Worm (Caenorhabditis elegans): ENCODE measurements around the gene lgc-25.

lgc-25 gene

DNA sequence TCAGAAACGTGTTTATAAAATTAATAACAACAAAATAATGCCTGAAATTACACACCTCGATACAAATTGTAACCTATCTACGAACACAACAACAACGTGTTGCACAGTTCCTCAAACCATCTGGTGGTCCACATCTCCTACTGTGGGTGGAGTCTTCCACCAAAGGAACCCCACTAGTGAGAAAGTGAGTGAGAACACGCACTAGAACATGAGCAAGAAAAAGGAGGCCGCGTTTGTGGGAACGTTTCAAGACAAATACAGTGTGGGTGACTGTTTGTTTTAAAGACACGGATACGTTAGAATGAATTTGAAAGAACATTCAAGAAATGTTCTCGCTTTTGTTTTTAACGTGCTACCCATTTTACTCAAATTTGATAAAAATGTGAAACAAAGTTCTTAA, 24.9 kb upstream of the lgc-25 start, which contains the start of gene ceh-36 (continued):
- TF ChIP-seq aptf-2 (GFP tag; conservative IDR thresholded peaks at IDR 0.05) (no peak), F57A8.1 (GFP tag; optimal IDR thresholded peaks at IDR 0.05) (no peak)

ce11 chrX:14185631-14186030, 24.1 kb upstream of the lgc-25 start:
- TF ChIP-seq B0261.1 (tag; optimal IDR thresholded peaks at IDR 0.05) (no peak), rpc-1 (optimal IDR thresholded peaks at IDR 0.05) (no peak), rpc-1 (tag; optimal IDR thresholded peaks at IDR 0.05) (no peak), nhr-80 (tag; optimal IDR thresholded peaks at IDR 0.05) (no peak), xnd-1 (tag; optimal IDR thresholded peaks at IDR 0.05) (no peak), sea-2 (GFP tag; IDR thresholded peaks at IDR 0.05) (no peak), F23B12.7 (tag; optimal IDR thresholded peaks at IDR 0.05; ENCODE audit: insufficient read depth) (no peak), athp-1 (tag; optimal IDR thresholded peaks at IDR 0.05) (no peak), mxl-1 (tag; optimal IDR thresholded peaks at IDR 0.05) (no peak), F10E7.11 (tag; optimal IDR thresholded peaks at IDR 0.05) (no peak), ztf-3 (GFP tag; optimal IDR thresholded peaks at IDR 0.05) (no peak)

DNA sequence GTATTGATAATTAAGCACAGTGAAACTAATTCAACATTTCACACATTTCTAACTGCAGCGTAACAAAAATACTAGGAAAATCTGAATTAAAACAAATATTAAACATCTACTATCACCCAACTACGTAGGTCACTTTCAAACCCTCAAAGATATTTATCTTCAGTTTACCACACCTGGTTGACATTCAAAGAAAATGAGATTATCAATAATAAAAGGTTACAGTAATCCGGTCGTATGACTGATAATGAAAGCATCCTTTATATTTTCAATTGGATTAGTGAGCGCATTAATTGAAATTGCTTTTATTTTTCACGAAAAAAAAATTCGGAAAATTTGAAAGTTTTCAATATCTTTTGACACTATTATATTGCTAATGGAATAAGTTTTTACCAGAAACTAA, 21.0 kb upstream of the lgc-25 start:
- TF ChIP-seq tlf-1 (GFP tag; optimal IDR thresholded peaks at IDR 0.05) = no peak
- TF ChIP-seq lir-1 (GFP tag; conservative IDR thresholded peaks at IDR 0.05) = no peak
- TF ChIP-seq ceh-91 (GFP tag; IDR thresholded peaks at IDR 0.05) = no peak
- no peak for TF ChIP-seq Y53F4B.3 (GFP tag; IDR thresholded peaks at IDR 0.05)
- no peak for TF ChIP-seq ceh-100 (GFP tag; IDR thresholded peaks at IDR 0.05)
- TF ChIP-seq nfya-1 (tag; optimal IDR thresholded peaks at IDR 0.05; ENCODE audit: borderline replicate concordance, insufficient read depth) = no peak
- no peak for TF ChIP-seq ztf-25 (GFP tag; IDR thresholded peaks at IDR 0.05)

DNA sequence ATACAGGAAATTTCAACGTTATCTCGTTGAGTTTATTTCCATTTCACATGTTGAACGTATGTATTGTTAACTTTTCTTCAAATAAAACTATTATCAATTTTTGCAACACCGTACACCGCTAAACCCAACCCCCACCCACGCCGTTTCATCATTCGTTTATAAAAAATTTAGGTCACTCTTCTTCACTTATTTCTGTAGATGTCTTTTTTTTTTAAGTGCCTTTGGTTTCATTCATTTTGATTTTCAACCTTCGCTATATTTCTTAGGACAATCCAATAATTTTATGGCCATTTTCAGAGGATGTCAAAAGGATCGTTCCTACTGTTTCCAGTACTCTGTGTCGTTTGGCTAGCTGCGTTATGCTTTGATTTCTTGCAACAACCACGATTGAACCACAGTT, 18.6 kb upstream of the lgc-25 start, which contains the start of gene C37E2.3:
Gene C37E2.3 (plus strand): TSS at position 301 of the 400 bp plus-strand sequence.
- TF ChIP-seq cebp-2 (GFP tag; IDR thresholded peaks at IDR 0.05) (no peak), nfyb-1 (GFP tag; IDR thresholded peaks at IDR 0.05) (no peak), egrh-3 (GFP tag; IDR thresholded peaks at IDR 0.05) (no peak), egl-44 (GFP tag; IDR thresholded peaks at IDR 0.05) (no peak), sdz-38 (tag; optimal IDR thresholded peaks at IDR 0.05) (no peak), efl-1 (GFP tag; optimal IDR thresholded peaks at IDR 0.05) (no peak), unc-62 (GFP tag; optimal IDR thresholded peaks at IDR 0.05) (no peak), F52B5.7 (tag; optimal IDR thresholded peaks at IDR 0.05) (no peak), gei-17 (GFP tag; optimal IDR thresholded peaks at IDR 0.05) (no peak), die-1 (tag; optimal IDR thresholded peaks at IDR 0.05) (no peak), Y95B8A.8 (GFP tag; IDR thresholded peaks at IDR 0.05) (no peak), F37B4.10 (GFP tag; IDR thresholded peaks at IDR 0.05) (no peak), bed-2 (GFP tag; IDR thresholded peaks at IDR 0.05) (no peak), dpff-1 (tag; optimal IDR thresholded peaks at IDR 0.05) (no peak), let-526 (GFP tag; IDR thresholded peaks at IDR 0.05) (no peak), lsl-1 (GFP tag; optimal IDR thresholded peaks at IDR 0.05) (no peak)

- TF ChIP-seq egl-18 (GFP tag; IDR thresholded peaks at IDR 0.05) (no peak), hlh-12 (tag; optimal IDR thresholded peaks at IDR 0.05) (no peak), aptf-2 (GFP tag; conservative IDR thresholded peaks at IDR 0.05) (no peak), nhr-120 (GFP tag; IDR thresholded peaks at IDR 0.05) (no peak), rcor-1 (GFP tag; IDR thresholded peaks at IDR 0.05) (no peak), K11D2.4 (GFP tag; IDR thresholded peaks at IDR 0.05) (no peak), ZK185.1 (tag; optimal IDR thresholded peaks at IDR 0.05; ENCODE audit: poor library complexity, severe bottlenecking) (no peak), F57C9.4 (tag; optimal IDR thresholded peaks at IDR 0.05) (no peak), nhr-27 (tag; optimal IDR thresholded peaks at IDR 0.05) (no peak), attf-3 (GFP tag; conservative IDR thresholded peaks at IDR 0.05) (no peak), mcd-1 (GFP tag; IDR thresholded peaks at IDR 0.05) (no peak), ama-1 (optimal IDR thresholded peaks at IDR 0.05) (no peak), ama-1 (GFP tag; optimal IDR thresholded peaks at IDR 0.05) (no peak)
Observed at ce11 chrX:14179488-14179887, 18.0 kb upstream of the lgc-25 start.
